Worm (Caenorhabditis elegans) whole organism, mixed stage, embryonic: ENCODE results near the gene sru-31.

Experiments
- M03D4.4 ChIP-seq: sonication (generic microtip); optimal IDR thresholded peaks from 2 replicates; lab custom pipeline; 2017; ENCODE audit warnings: mild to moderate bottlenecking, missing genetic modification characterization, missing compliant biosample characterization
- bed-3 ChIP-seq: fragments of 200-800 bp; sonication (Bioruptor generic); optimal IDR thresholded peaks from 3 replicates; lab custom pipeline; 2018; ENCODE audit warnings: mild to moderate bottlenecking, missing genetic modification characterization, moderate library complexity, missing compliant biosample characterization
- blmp-1 ChIP-seq: fragments of 150-350 bp; optimal IDR thresholded peaks from 2 replicates; lab custom pipeline; 2014; ENCODE audit warnings: missing biosample characterization, missing genetic modification characterization
- ceh-39 ChIP-seq: fragments of 150-350 bp; optimal IDR thresholded peaks from 2 replicates; lab custom pipeline; 2014; ENCODE audit warnings: missing biosample characterization, missing genetic modification characterization
- ceh-43 ChIP-seq: fragments of 200-800 bp; sonication (Bioruptor generic); optimal IDR thresholded peaks from 2 replicates; lab custom pipeline; 2018; ENCODE audit warnings: mild to moderate bottlenecking, missing genetic modification characterization, moderate library complexity, missing compliant biosample characterization
- ceh-83 ChIP-seq: fragments of 200-800 bp; sonication (Bioruptor generic); optimal IDR thresholded peaks from 2 replicates; lab custom pipeline; 2018; ENCODE audit warnings: mild to moderate bottlenecking, missing genetic modification characterization, missing compliant biosample characterization
- ces-1 ChIP-seq: fragments of 150-350 bp; optimal IDR thresholded peaks from 2 replicates; lab custom pipeline; 2014; ENCODE audit warnings: missing biosample characterization, missing genetic modification reagents, missing genetic modification characterization
- cnd-1 ChIP-seq: fragments of 200-800 bp; sonication (Bioruptor generic); optimal IDR thresholded peaks from 2 replicates; lab custom pipeline; 2018; ENCODE audit warnings: mild to moderate bottlenecking, missing genetic modification characterization, missing compliant biosample characterization
- drap-1 ChIP-seq: fragments of 200-800 bp; sonication (Bioruptor generic); optimal IDR thresholded peaks from 3 replicates; lab custom pipeline; 2018; ENCODE audit warnings: mild to moderate bottlenecking, missing genetic modification characterization, missing compliant biosample characterization
- elt-1 ChIP-seq: sonication (generic microtip); optimal IDR thresholded peaks from 2 replicates; lab custom pipeline; 2017; ENCODE audit warnings: missing genetic modification characterization, mild to moderate bottlenecking, missing compliant biosample characterization, antibody characterized with exemption, moderate library complexity, borderline replicate concordance; ENCODE audit not compliant: insufficient read depth
- elt-3 ChIP-seq: fragments of 150-350 bp; optimal IDR thresholded peaks from 2 replicates; lab custom pipeline; 2014; ENCODE audit warnings: missing biosample characterization, missing genetic modification characterization
- flh-1 ChIP-seq: fragments of 200-800 bp; sonication (Bioruptor generic); optimal IDR thresholded peaks from 2 replicates; lab custom pipeline; 2018; ENCODE audit warnings: mild to moderate bottlenecking, missing genetic modification characterization, moderate library complexity, missing compliant biosample characterization
- ham-2 ChIP-seq: fragments of 200-800 bp; sonication (Bioruptor generic); optimal IDR thresholded peaks from 2 replicates; lab custom pipeline; 2018; ENCODE audit warnings: mild to moderate bottlenecking, missing genetic modification characterization, missing compliant biosample characterization
- hlh-1 ChIP-seq: fragments of 150-350 bp; optimal IDR thresholded peaks from 2 replicates; lab custom pipeline; 2014; ENCODE audit warnings: missing biosample characterization, missing genetic modification reagents, missing genetic modification characterization
- lin-13 ChIP-seq: fragments of 150-350 bp; optimal IDR thresholded peaks from 2 replicates; lab custom pipeline; 2014; ENCODE audit warnings: missing biosample characterization, missing genetic modification characterization
- lin-32 ChIP-seq: fragments of 200-800 bp; sonication (Bioruptor generic); optimal IDR thresholded peaks from 2 replicates; lab custom pipeline; 2018; ENCODE audit warnings: mild to moderate bottlenecking, missing genetic modification characterization, missing compliant biosample characterization
- lsy-2 ChIP-seq: fragments of 150-350 bp; optimal IDR thresholded peaks from 2 replicates; lab custom pipeline; 2014; ENCODE audit warnings: missing biosample characterization, missing genetic modification characterization
- mab-5 ChIP-seq: fragments of 150-350 bp; optimal IDR thresholded peaks from 2 replicates; lab custom pipeline; 2014; ENCODE audit warnings: missing biosample characterization, missing genetic modification characterization
- mep-1 ChIP-seq: fragments of 150-350 bp; optimal IDR thresholded peaks from 2 replicates; lab custom pipeline; 2017; ENCODE audit warnings: missing biosample characterization, missing genetic modification reagents, missing genetic modification characterization, inconsistent platforms
- mls-2 ChIP-seq: sonication (generic microtip); optimal IDR thresholded peaks from 2 replicates; lab custom pipeline; 2016; ENCODE audit warnings: mild to moderate bottlenecking, missing genetic modification characterization, moderate library complexity, missing compliant biosample characterization
- nhr-12 ChIP-seq: fragments of 150-350 bp; optimal IDR thresholded peaks from 2 replicates; lab custom pipeline; 2014; ENCODE audit warnings: missing biosample characterization, missing genetic modification characterization
- nhr-2 ChIP-seq: fragments of 150-350 bp; optimal IDR thresholded peaks from 2 replicates; lab custom pipeline; 2014; ENCODE audit warnings: missing biosample characterization, missing genetic modification characterization
- nhr-237 ChIP-seq: fragments of 150-350 bp; optimal IDR thresholded peaks from 2 replicates; lab custom pipeline; 2014; ENCODE audit warnings: missing biosample characterization, missing genetic modification characterization
- nhr-28 ChIP-seq: fragments of 150-350 bp; optimal IDR thresholded peaks from 2 replicates; lab custom pipeline; 2014; ENCODE audit warnings: missing biosample characterization, missing genetic modification characterization
- nhr-76 ChIP-seq: sonication (generic microtip); optimal IDR thresholded peaks from 2 replicates; lab custom pipeline; 2017; ENCODE audit warnings: missing biosample characterization, missing genetic modification characterization
- pha-4 ChIP-seq: fragments of 150-350 bp; optimal IDR thresholded peaks from 2 replicates; lab custom pipeline; 2018; ENCODE audit warnings: missing biosample characterization, missing genetic modification reagents, missing genetic modification characterization
- sem-2 ChIP-seq: fragments of 200-800 bp; sonication (Bioruptor generic); optimal IDR thresholded peaks from 2 replicates; lab custom pipeline; 2018; ENCODE audit warnings: mild to moderate bottlenecking, missing genetic modification characterization, missing compliant biosample characterization
- snpc-4 ChIP-seq: fragments of 150-350 bp; optimal IDR thresholded peaks from 2 replicates; lab custom pipeline; 2014; ENCODE audit warnings: missing biosample characterization, missing genetic modification characterization
- sptf-1 ChIP-seq: sonication (generic microtip); optimal IDR thresholded peaks from 2 replicates; lab custom pipeline; 2017; ENCODE audit warnings: mild to moderate bottlenecking, missing genetic modification characterization, moderate library complexity, missing compliant biosample characterization
- tbx-8 ChIP-seq: fragments of 200-800 bp; sonication (Bioruptor generic); optimal IDR thresholded peaks from 2 replicates; lab custom pipeline; 2018; ENCODE audit warnings: mild to moderate bottlenecking, missing genetic modification characterization, moderate library complexity, missing compliant biosample characterization
- unc-120 ChIP-seq: sonication (generic microtip); optimal IDR thresholded peaks from 2 replicates; lab custom pipeline; 2017; ENCODE audit warnings: missing genetic modification characterization, missing compliant biosample characterization; ENCODE audit not compliant: poor library complexity, severe bottlenecking
- unc-39 ChIP-seq: fragments of 150-350 bp; optimal IDR thresholded peaks from 2 replicates; lab custom pipeline; 2014; ENCODE audit warnings: missing biosample characterization, missing genetic modification characterization
- unc-62 ChIP-seq: fragments of 150-350 bp; optimal IDR thresholded peaks from 2 replicates; lab custom pipeline; 2014; ENCODE audit warnings: missing biosample characterization, missing genetic modification reagents, missing genetic modification characterization
- zip-8 ChIP-seq: fragments of 150-350 bp; optimal IDR thresholded peaks from 2 replicates; lab custom pipeline; 2014; ENCODE audit warnings: missing biosample characterization, missing genetic modification characterization
- ztf-11 ChIP-seq: fragments of 150-350 bp; optimal IDR thresholded peaks from 2 replicates; lab custom pipeline; 2014; ENCODE audit warnings: missing biosample characterization, missing genetic modification characterization

sru-31 gene

DNA sequence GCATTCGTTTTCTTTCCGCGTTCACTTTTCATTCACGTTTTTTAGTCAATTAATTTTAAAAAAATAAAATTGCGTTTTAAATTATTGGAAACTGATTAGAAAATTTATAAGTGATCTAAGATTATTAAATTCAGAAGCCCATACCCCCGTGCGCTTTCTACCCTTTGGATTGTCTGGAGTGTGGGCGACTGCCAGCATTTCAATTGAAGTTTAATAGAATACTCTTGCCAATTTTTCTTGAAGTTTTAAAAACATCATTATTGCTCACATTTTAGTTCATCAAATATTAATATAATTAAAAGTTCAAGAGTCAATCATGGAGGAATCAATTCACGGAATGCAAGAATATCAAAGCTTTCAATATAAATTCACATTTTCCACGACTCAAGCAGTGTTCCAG, 24.9 kb downstream of the sru-31 start, which contains the start of gene sru-36:
Gene sru-36 (plus strand): TSS at position 301 of the 400 bp plus-strand sequence.
- TF ChIP-seq mls-2 (tag; lab: Kevin White, UChicago) (no peak), nhr-76 (tag; lab: Kevin White, UChicago) (no peak), hlh-1 (tag; lab: Kevin White, UChicago) (no peak), flh-1 (no peak), cnd-1 (no peak)

DNA sequence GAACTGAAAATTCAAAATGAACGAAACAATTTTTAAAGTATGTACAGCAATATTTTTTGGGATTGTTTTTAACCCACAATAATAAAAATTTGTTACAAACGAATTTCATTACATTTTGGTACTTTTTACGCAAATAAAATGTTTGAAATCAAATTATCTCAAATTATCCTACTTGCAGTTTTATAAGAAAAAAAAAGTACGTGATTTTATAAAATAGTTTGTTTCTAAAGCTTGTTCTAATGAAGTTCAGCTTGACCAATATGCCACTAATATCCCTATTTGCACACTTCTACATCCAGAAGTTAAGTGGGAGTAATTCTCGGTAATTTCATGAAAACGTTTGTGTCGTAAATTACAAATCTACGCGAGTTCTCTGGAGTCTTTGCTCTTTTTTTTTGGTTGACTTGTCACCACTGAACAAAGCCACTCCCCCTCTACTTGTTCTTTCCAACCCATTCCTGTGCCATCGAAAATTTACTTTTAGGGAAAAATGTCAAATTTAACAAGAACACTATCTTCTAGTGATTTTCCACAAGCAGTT, 27.0 kb downstream of the sru-31 start, which contains the start of gene sru-8:
Gene sru-8 (plus strand): TSS at position 491 of the 541 bp plus-strand sequence.
- no peak for TF ChIP-seq ham-2 (GFP tag; lab: Kevin White, UChicago)
- no peak for TF ChIP-seq mep-1 (tag; lab: Kevin White, UChicago)
- TF ChIP-seq sptf-1, result no peak
- TF ChIP-seq pha-4 (tag; lab: Kevin White, UChicago), result no peak

DNA sequence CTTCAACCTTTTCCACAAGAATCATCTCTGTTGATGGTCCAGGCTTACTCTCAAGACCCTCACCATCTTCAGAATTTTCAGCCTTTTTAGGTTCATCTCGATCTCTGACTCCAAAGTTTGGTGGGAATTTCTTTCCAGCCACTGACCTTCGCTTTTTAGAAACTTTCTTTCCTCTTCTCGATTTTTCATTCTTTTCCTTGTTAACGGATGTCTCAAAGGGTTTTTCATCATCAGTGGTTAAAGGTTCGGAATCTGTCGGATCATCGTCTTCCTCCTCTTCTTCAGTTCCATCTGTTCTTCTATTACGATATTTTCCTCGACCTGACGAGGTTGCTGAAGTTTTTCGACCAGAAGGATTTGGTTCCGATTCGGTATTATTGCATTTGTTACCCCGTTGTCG, 32.1 kb downstream of the sru-31 start:
- TF ChIP-seq lsy-2 (tag; lab: Kevin White, UChicago) (no peak), sptf-1 (no peak), mep-1 (tag; lab: Kevin White, UChicago) (no peak), unc-120 (tag; lab: Kevin White, UChicago) (no peak), nhr-237 (no peak), M03D4.4 (no peak), nhr-12 (tag; lab: Kevin White, UChicago) (no peak), bed-3 (GFP tag; lab: Kevin White, UChicago) (no peak), ces-1 (GFP tag; lab: Kevin White, UChicago) (no peak), hlh-1 (tag; lab: Kevin White, UChicago) (no peak), sem-2 (GFP tag; lab: Kevin White, UChicago) (no peak), lin-13 (tag; lab: Kevin White, UChicago) (no peak)

DNA sequence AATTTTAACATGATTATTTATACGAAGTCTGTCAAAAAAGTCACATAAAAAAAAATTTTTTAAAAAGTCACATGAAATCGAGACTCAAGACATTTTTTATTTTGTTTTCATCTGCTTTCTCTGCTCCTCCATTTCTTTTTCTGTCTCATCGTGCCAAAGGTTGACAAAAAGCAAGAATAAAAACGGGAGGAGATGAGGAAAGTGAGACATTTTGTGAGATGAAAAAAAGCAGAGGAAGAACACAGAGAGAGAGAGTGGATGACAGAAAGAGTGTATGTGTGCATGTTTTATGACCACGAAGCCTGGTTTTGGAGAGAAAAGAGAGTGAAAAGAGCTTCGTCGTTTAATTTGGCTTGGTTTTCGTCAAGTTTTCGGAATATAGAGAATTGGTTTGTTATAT, 37.3 kb downstream of the sru-31 start:
- TF ChIP-seq mep-1 (tag; lab: Kevin White, UChicago), result no peak

DNA sequence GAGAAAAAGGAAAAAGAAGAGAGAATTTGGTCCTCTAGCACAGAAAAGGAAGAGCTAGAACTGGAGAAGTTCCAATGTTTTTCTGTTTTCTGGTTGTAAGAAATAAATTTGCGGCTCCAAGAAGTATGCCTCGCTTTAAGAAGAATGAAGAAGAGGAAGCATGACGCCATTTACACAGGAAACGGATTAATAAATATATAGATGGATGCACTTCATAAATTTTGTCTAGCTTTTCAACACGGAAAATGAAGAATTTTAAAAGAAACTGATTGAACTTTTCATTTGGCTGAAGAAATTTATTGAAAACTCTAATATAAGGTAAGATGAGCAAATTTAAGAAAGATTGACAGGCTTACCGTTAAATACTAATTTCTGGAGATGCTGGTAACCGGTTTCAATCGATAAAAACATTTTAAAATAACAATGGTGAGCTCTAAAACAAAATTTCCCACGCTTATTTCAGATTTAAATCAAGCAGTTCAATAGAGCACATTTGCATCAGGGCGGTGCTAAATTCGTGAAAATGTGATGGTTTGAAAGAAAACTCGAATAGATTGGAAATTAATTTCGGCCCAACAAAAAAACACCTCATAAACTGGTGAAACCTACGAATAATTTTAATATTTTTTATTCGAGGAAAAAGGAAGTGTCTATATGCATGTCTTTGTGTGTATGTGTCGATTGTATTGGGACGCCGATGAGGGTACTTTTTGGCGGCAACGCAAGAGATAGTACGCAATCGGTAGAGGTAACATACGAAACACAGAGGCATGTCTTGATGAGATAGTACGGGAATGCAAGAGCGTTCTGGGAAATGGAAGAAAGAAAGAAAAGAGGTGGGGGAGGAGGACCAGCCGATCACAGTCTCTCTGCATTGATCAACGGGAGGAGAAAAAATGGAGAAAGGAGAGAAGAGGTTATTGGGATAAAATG, 39.7 kb downstream of the sru-31 start:
- TF ChIP-seq mls-2 (tag; lab: Kevin White, UChicago) (peak; percentile 12), nhr-2 (no peak), unc-62 (no peak), unc-39 (no peak), drap-1 (no peak), ces-1 (GFP tag; lab: Kevin White, UChicago) (peak; percentile 26), unc-120 (tag; lab: Kevin White, UChicago) (no peak), nhr-76 (tag; lab: Kevin White, UChicago) (no peak), lsy-2 (tag; lab: Kevin White, UChicago) (peak; percentile 19), lin-32 (GFP tag; lab: Kevin White, UChicago) (no peak), elt-1 (tag; lab: Kevin White, UChicago) (no peak), cnd-1 (no peak), mab-5 (no peak), ham-2 (GFP tag; lab: Kevin White, UChicago) (no peak), zip-8 (tag; lab: Kevin White, UChicago) (no peak), nhr-237 (no peak), hlh-1 (tag; lab: Kevin White, UChicago) (no peak), ceh-43 (no peak), elt-3 (tag; lab: Kevin White, UChicago) (no peak), M03D4.4 (peak; percentile 19), mep-1 (tag; lab: Kevin White, UChicago) (peak; percentile 2), pha-4 (tag; lab: Kevin White, UChicago) (no peak), nhr-12 (tag; lab: Kevin White, UChicago) (no peak), sptf-1 (no peak), sem-2 (GFP tag; lab: Kevin White, UChicago) (no peak), ceh-39 (tag; lab: Kevin White, UChicago) (peak; percentile 49), tbx-8 (GFP tag; lab: Kevin White, UChicago) (no peak), flh-1 (no peak), blmp-1 (tag; lab: Kevin White, UChicago) (no peak), ztf-11 (tag; lab: Kevin White, UChicago) (no peak), snpc-4 (no peak), lin-13 (tag; lab: Kevin White, UChicago) (no peak), nhr-28 (tag; lab: Kevin White, UChicago) (no peak), bed-3 (GFP tag; lab: Kevin White, UChicago) (no peak), ceh-83 (no peak)
